Worm (Caenorhabditis elegans) whole organism, mixed stage, embryonic: Measurements from ENCODE around the gene ife-4.

Source experiments
- ces-1 ChIP-seq: fragments of 150-350 bp; optimal IDR thresholded peaks from 2 replicates; lab custom pipeline; 2014; ENCODE audit warnings: missing biosample characterization, missing genetic modification reagents, missing genetic modification characterization
- elt-1 ChIP-seq: sonication (generic microtip); optimal IDR thresholded peaks from 2 replicates; lab custom pipeline; 2017; ENCODE audit warnings: missing genetic modification characterization, mild to moderate bottlenecking, missing compliant biosample characterization, antibody characterized with exemption, moderate library complexity, borderline replicate concordance; ENCODE audit not compliant: insufficient read depth
- flh-1 ChIP-seq: fragments of 200-800 bp; sonication (Bioruptor generic); optimal IDR thresholded peaks from 2 replicates; lab custom pipeline; 2018; ENCODE audit warnings: mild to moderate bottlenecking, missing genetic modification characterization, moderate library complexity, missing compliant biosample characterization
- ham-2 ChIP-seq: fragments of 200-800 bp; sonication (Bioruptor generic); optimal IDR thresholded peaks from 2 replicates; lab custom pipeline; 2018; ENCODE audit warnings: mild to moderate bottlenecking, missing genetic modification characterization, missing compliant biosample characterization
- lin-32 ChIP-seq: fragments of 200-800 bp; sonication (Bioruptor generic); optimal IDR thresholded peaks from 2 replicates; lab custom pipeline; 2018; ENCODE audit warnings: mild to moderate bottlenecking, missing genetic modification characterization, missing compliant biosample characterization
- nhr-12 ChIP-seq: fragments of 150-350 bp; optimal IDR thresholded peaks from 2 replicates; lab custom pipeline; 2014; ENCODE audit warnings: missing biosample characterization, missing genetic modification characterization
- nhr-237 ChIP-seq: fragments of 150-350 bp; optimal IDR thresholded peaks from 2 replicates; lab custom pipeline; 2014; ENCODE audit warnings: missing biosample characterization, missing genetic modification characterization
- nhr-28 ChIP-seq: fragments of 150-350 bp; optimal IDR thresholded peaks from 2 replicates; lab custom pipeline; 2014; ENCODE audit warnings: missing biosample characterization, missing genetic modification characterization
- nhr-76 ChIP-seq: sonication (generic microtip); optimal IDR thresholded peaks from 2 replicates; lab custom pipeline; 2017; ENCODE audit warnings: missing biosample characterization, missing genetic modification characterization
- pha-4 ChIP-seq: fragments of 150-350 bp; optimal IDR thresholded peaks from 2 replicates; lab custom pipeline; 2018; ENCODE audit warnings: missing biosample characterization, missing genetic modification reagents, missing genetic modification characterization
- snpc-4 ChIP-seq: fragments of 150-350 bp; optimal IDR thresholded peaks from 2 replicates; lab custom pipeline; 2014; ENCODE audit warnings: missing biosample characterization, missing genetic modification characterization
- sptf-1 ChIP-seq: sonication (generic microtip); optimal IDR thresholded peaks from 2 replicates; lab custom pipeline; 2017; ENCODE audit warnings: mild to moderate bottlenecking, missing genetic modification characterization, moderate library complexity, missing compliant biosample characterization
- unc-62 ChIP-seq: fragments of 150-350 bp; optimal IDR thresholded peaks from 2 replicates; lab custom pipeline; 2014; ENCODE audit warnings: missing biosample characterization, missing genetic modification reagents, missing genetic modification characterization

- TF ChIP-seq snpc-4 (tag; lab: Kevin White, UChicago) (no peak), nhr-28 (tag; lab: Kevin White, UChicago) (no peak), unc-62 (GFP tag; lab: Kevin White, UChicago) (no peak), nhr-76 (tag; lab: Kevin White, UChicago) (no peak), nhr-237 (tag; lab: Kevin White, UChicago) (peak; percentile 35), ces-1 (GFP tag; lab: Kevin White, UChicago) (no peak), lin-32 (no peak), sptf-1 (tag; lab: Kevin White, UChicago) (peak; percentile 52), flh-1 (GFP tag; lab: Kevin White, UChicago) (no peak), elt-1 (tag; lab: Kevin White, UChicago) (no peak), pha-4 (tag; lab: Kevin White, UChicago) (peak; percentile 20), nhr-12 (no peak), ham-2 (GFP tag; lab: Kevin White, UChicago) (no peak)
Measured at ce11 chrX:1128503-1129036, 24.6 kb downstream of the ife-4 start, which contains the start of gene snx-1.
